Fruit fly (Drosophila melanogaster) whole organism, embryonic: ENCODE results near the gene Naa20A.

Experiments used
- Abd-B ChIP-seq: fragments of 200-800 bp; sonication (Bioruptor generic); optimal IDR thresholded peaks from 2 replicates; lab custom pipeline; 2018; ENCODE audit warnings: missing biosample characterization, mild to moderate bottlenecking, missing genetic modification characterization, moderate library complexity
- Bdp1 ChIP-seq: fragments of 200-800 bp; sonication (Bioruptor generic); optimal IDR thresholded peaks from 3 replicates; lab custom pipeline; 2016; ENCODE audit warnings: missing biosample characterization, missing genetic modification characterization
- Blimp-1 ChIP-seq: fragments of 200-800 bp; sonication (Bioruptor generic); optimal IDR thresholded peaks from 3 replicates; lab custom pipeline; 2018; ENCODE audit warnings: missing biosample characterization, missing genetic modification characterization, mild to moderate bottlenecking, moderate library complexity, missing genetic modification reagents
- CG10321 ChIP-seq: fragments of 200-800 bp; sonication (Bioruptor generic); IDR thresholded peaks from 2 replicates; pipeline ENCODE4 v1.3.6; 2022; ENCODE audit warnings: missing biosample characterization, missing genetic modification characterization
- CG10431 ChIP-seq: fragments of 200-800 bp; sonication (Bioruptor generic); optimal IDR thresholded peaks from 3 replicates; lab custom pipeline; 2018; ENCODE audit warnings: missing biosample characterization, mild to moderate bottlenecking, missing genetic modification characterization
- CG11247 ChIP-seq: fragments of 200-800 bp; sonication (Bioruptor generic); IDR thresholded peaks from 2 replicates; pipeline ENCODE4 v1.3.6; 2022; ENCODE audit warnings: missing biosample characterization, missing genetic modification characterization
- CG11695 ChIP-seq: fragments of 200-800 bp; sonication (Bioruptor generic); IDR thresholded peaks from 3 replicates; pipeline ENCODE4 v1.3.6; 2022; ENCODE audit warnings: missing biosample characterization, missing genetic modification characterization
- CG12071 ChIP-seq: fragments of 200-800 bp; sonication (Bioruptor generic); optimal IDR thresholded peaks from 3 replicates; lab custom pipeline; 2018; ENCODE audit warnings: missing biosample characterization, mild to moderate bottlenecking, missing genetic modification characterization
- CG12659 ChIP-seq: fragments of 200-800 bp; sonication (Bioruptor generic); optimal IDR thresholded peaks from 3 replicates; lab custom pipeline; 2017; ENCODE audit warnings: mild to moderate bottlenecking, missing biosample characterization, missing genetic modification reagents, missing genetic modification characterization
- CG13624 ChIP-seq: fragments of 200-800 bp; sonication (Bioruptor generic); optimal IDR thresholded peaks from 2 replicates; lab custom pipeline; 2016; ENCODE audit warnings: missing biosample characterization, missing genetic modification characterization
- CG15269 ChIP-seq: fragments of 200-800 bp; sonication (Bioruptor generic); optimal IDR thresholded peaks from 2 replicates; lab custom pipeline; 2018; ENCODE audit warnings: missing biosample characterization, mild to moderate bottlenecking, missing genetic modification characterization, moderate library complexity
- CG17186 ChIP-seq: fragments of 200-800 bp; sonication (Bioruptor generic); optimal IDR thresholded peaks from 3 replicates; lab custom pipeline; 2017; ENCODE audit warnings: missing biosample characterization, missing genetic modification reagents, missing genetic modification characterization
- CG17361 ChIP-seq: fragments of 200-800 bp; sonication (Bioruptor generic); IDR thresholded peaks from 3 replicates; pipeline ENCODE4 v1.3.6; 2022; ENCODE audit warnings: missing biosample characterization, missing genetic modification characterization
- CG18011 ChIP-seq: fragments of 200-800 bp; sonication (Bioruptor generic); optimal IDR thresholded peaks from 2 replicates; lab custom pipeline; 2017; ENCODE audit warnings: missing biosample characterization, missing genetic modification characterization, mild to moderate bottlenecking, moderate library complexity, missing genotype
- CG2116 ChIP-seq: fragments of 200-800 bp; sonication (Bioruptor generic); optimal IDR thresholded peaks from 3 replicates; lab custom pipeline; 2018; ENCODE audit warnings: missing biosample characterization, mild to moderate bottlenecking, missing genetic modification characterization
- CG2129 ChIP-seq: fragments of 200-800 bp; sonication (Bioruptor generic); IDR thresholded peaks from 2 replicates; pipeline ENCODE4 v1.3.6; 2022; ENCODE audit warnings: missing biosample characterization, missing genetic modification characterization; ENCODE audit not compliant: partially characterized antibody
- CG2889 ChIP-seq: fragments of 200-800 bp; sonication (Bioruptor generic); IDR thresholded peaks from 3 replicates; pipeline ENCODE4 v1.3.6; 2022; ENCODE audit warnings: missing biosample characterization, missing genetic modification characterization
- CG30403 ChIP-seq: fragments of 200-800 bp; sonication (Bioruptor generic); optimal IDR thresholded peaks from 3 replicates; lab custom pipeline; 2016; ENCODE audit warnings: missing biosample characterization, missing genetic modification characterization
- CG43689 ChIP-seq: fragments of 200-800 bp; sonication (Bioruptor generic); IDR thresholded peaks from 2 replicates; pipeline ENCODE4 v1.3.6; 2022; ENCODE audit warnings: missing biosample characterization, missing genetic modification characterization
- CG7928 ChIP-seq: fragments of 200-800 bp; sonication (Bioruptor generic); optimal IDR thresholded peaks from 2 replicates; lab custom pipeline; 2017; ENCODE audit warnings: missing biosample characterization, mild to moderate bottlenecking, missing genetic modification characterization
- CG8290 ChIP-seq, 3 experiments: fragments of 200-800 bp; sonication (Bioruptor generic); optimal IDR thresholded peaks; 2 replicates each; lab custom pipeline; 2016 to 2019; ENCODE audit warnings: missing biosample characterization in 3 of 3, missing genetic modification characterization in 3 of 3, mild to moderate bottlenecking in 2 of 3, moderate library complexity in 1 of 3
- CG9215 ChIP-seq: fragments of 200-800 bp; sonication (Bioruptor generic); IDR thresholded peaks from 2 replicates; pipeline ENCODE4 v1.3.6; 2022; ENCODE audit warnings: missing biosample characterization, missing genetic modification characterization
- CG9437 ChIP-seq: fragments of 200-800 bp; sonication (Bioruptor generic); optimal IDR thresholded peaks from 2 replicates; lab custom pipeline; 2018; ENCODE audit warnings: missing biosample characterization, mild to moderate bottlenecking, missing genetic modification characterization
- CG9609 ChIP-seq: fragments of 200-800 bp; sonication (Bioruptor generic); optimal IDR thresholded peaks from 3 replicates; lab custom pipeline; 2016; ENCODE audit warnings: missing biosample characterization, missing genetic modification characterization
- Doc3 ChIP-seq: fragments of 200-800 bp; sonication (Bioruptor generic); IDR thresholded peaks from 3 replicates; pipeline ENCODE4 v1.3.6; 2022; ENCODE audit warnings: missing biosample characterization, missing genetic modification characterization; ENCODE audit not compliant: partially characterized antibody
- Ets65A ChIP-seq: fragments of 200-800 bp; sonication (Bioruptor generic); peaks from one replicate; lab custom pipeline; 2016; ENCODE audit warnings: missing biosample characterization, missing genetic modification characterization
- Fer3 ChIP-seq: fragments of 200-800 bp; sonication (Bioruptor generic); optimal IDR thresholded peaks from 2 replicates; lab custom pipeline; 2018; ENCODE audit warnings: missing biosample characterization, mild to moderate bottlenecking, missing genetic modification characterization, moderate library complexity
- Jarid2 ChIP-seq: fragments of 200-800 bp; sonication (Bioruptor generic); optimal IDR thresholded peaks from 3 replicates; lab custom pipeline; 2017; ENCODE audit warnings: mild to moderate bottlenecking, missing biosample characterization, missing genetic modification reagents, missing genetic modification characterization
- NFAT ChIP-seq: fragments of 200-800 bp; sonication (Bioruptor generic); IDR thresholded peaks from 2 replicates; pipeline ENCODE4 v1.3.6; 2022; ENCODE audit warnings: missing biosample characterization, missing genetic modification characterization
- Optix ChIP-seq: fragments of 200-800 bp; sonication (Bioruptor generic); IDR thresholded peaks from 3 replicates; pipeline ENCODE4 v1.3.6; 2022; ENCODE audit warnings: missing biosample characterization, missing genetic modification characterization
- Ravus ChIP-seq: fragments of 200-800 bp; sonication (Bioruptor generic); IDR thresholded peaks from 2 replicates; pipeline ENCODE4 v1.3.6; 2022; ENCODE audit warnings: missing biosample characterization, missing genetic modification characterization
- Scr ChIP-seq: fragments of 200-800 bp; sonication (Bioruptor generic); IDR thresholded peaks from 2 replicates; pipeline ENCODE4 v1.3.6; 2022; ENCODE audit warnings: missing biosample characterization, missing genetic modification characterization; ENCODE audit not compliant: partially characterized antibody
- Sry-β ChIP-seq: fragments of 200-800 bp; sonication (Bioruptor generic); optimal IDR thresholded peaks from 2 replicates; lab custom pipeline; 2018; ENCODE audit warnings: missing biosample characterization, mild to moderate bottlenecking, missing genetic modification characterization, moderate library complexity
- Taf1 ChIP-seq: fragments of 200-800 bp; sonication (Bioruptor generic); IDR thresholded peaks from 2 replicates; pipeline ENCODE4 v1.3.6; 2022; ENCODE audit warnings: missing biosample characterization, missing genetic modification characterization
- gcm ChIP-seq: fragments of 200-800 bp; sonication (Bioruptor generic); optimal IDR thresholded peaks from 2 replicates; lab custom pipeline; 2019; ENCODE audit warnings: missing biosample characterization, mild to moderate bottlenecking, missing genetic modification characterization, moderate library complexity
- gsb ChIP-seq: fragments of 200-800 bp; sonication (Bioruptor generic); IDR thresholded peaks from 2 replicates; pipeline ENCODE4 v1.3.6; 2022; ENCODE audit warnings: missing biosample characterization, missing genetic modification characterization
- ham ChIP-seq: fragments of 200-800 bp; sonication (Bioruptor generic); IDR thresholded peaks from 2 replicates; pipeline ENCODE4 v1.3.6; 2022; ENCODE audit warnings: missing biosample characterization, missing genetic modification characterization
- her ChIP-seq: fragments of 200-800 bp; sonication (Bioruptor generic); optimal IDR thresholded peaks from 2 replicates; lab custom pipeline; 2016; ENCODE audit warnings: missing biosample characterization, missing genetic modification characterization
- jigr1 ChIP-seq: fragments of 200-800 bp; sonication (Bioruptor generic); IDR thresholded peaks from 3 replicates; pipeline ENCODE4 v1.3.6; 2022; ENCODE audit warnings: missing biosample characterization, missing genetic modification characterization
- lbe ChIP-seq: fragments of 200-800 bp; sonication (Bioruptor generic); optimal IDR thresholded peaks from 2 replicates; lab custom pipeline; 2016; ENCODE audit warnings: missing biosample characterization, mild to moderate bottlenecking, missing genetic modification characterization
- luna ChIP-seq: fragments of 200-800 bp; sonication (Bioruptor generic); optimal IDR thresholded peaks from 2 replicates; lab custom pipeline; 2016; ENCODE audit warnings: missing biosample characterization, missing genetic modification characterization
- pfk ChIP-seq: fragments of 200-800 bp; sonication (Bioruptor generic); optimal IDR thresholded peaks from 2 replicates; lab custom pipeline; 2018; ENCODE audit warnings: missing biosample characterization, mild to moderate bottlenecking, missing genetic modification characterization, moderate library complexity
- pros ChIP-seq: fragments of 200-800 bp; sonication (Bioruptor generic); optimal IDR thresholded peaks from 3 replicates; lab custom pipeline; 2019; ENCODE audit warnings: missing biosample characterization, mild to moderate bottlenecking, missing genetic modification characterization, moderate library complexity
- seq ChIP-seq: fragments of 200-800 bp; sonication (Bioruptor generic); IDR thresholded peaks from 2 replicates; pipeline ENCODE4 v1.3.6; 2022; ENCODE audit warnings: missing biosample characterization, missing genetic modification characterization
- sna ChIP-seq: fragments of 200-800 bp; sonication (Bioruptor generic); IDR thresholded peaks from 2 replicates; pipeline ENCODE4 v1.3.6; 2022; ENCODE audit warnings: missing biosample characterization, missing genetic modification characterization; ENCODE audit not compliant: partially characterized antibody
- sob ChIP-seq: fragments of 200-800 bp; sonication (Bioruptor generic); IDR thresholded peaks from 2 replicates; pipeline ENCODE4 v1.3.6; 2022; ENCODE audit warnings: missing biosample characterization, missing genetic modification characterization
- ssp ChIP-seq: fragments of 200-800 bp; sonication (Bioruptor generic); IDR thresholded peaks from 2 replicates; pipeline ENCODE4 v1.3.6; 2022; ENCODE audit warnings: missing biosample characterization, missing genetic modification characterization
- tap ChIP-seq: fragments of 200-800 bp; optimal IDR thresholded peaks from 3 replicates; lab custom pipeline; 2019; ENCODE audit warnings: missing biosample characterization, mild to moderate bottlenecking, missing genetic modification characterization, moderate library complexity
- tgo ChIP-seq: fragments of 200-800 bp; sonication (Bioruptor generic); IDR thresholded peaks from 3 replicates; pipeline ENCODE4 v1.3.6; 2022; ENCODE audit warnings: missing biosample characterization, missing genetic modification characterization
- ttk ChIP-seq: fragments of 200-800 bp; sonication (Bioruptor generic); IDR thresholded peaks from 2 replicates; pipeline ENCODE4 v2.1.2; 2022; ENCODE audit warnings: missing biosample characterization, missing genetic modification characterization
- vnd ChIP-seq: fragments of 200-800 bp; sonication (Bioruptor generic); IDR thresholded peaks from 3 replicates; pipeline ENCODE4 v1.3.6; 2022; ENCODE audit warnings: missing biosample characterization, missing genetic modification characterization; ENCODE audit not compliant: partially characterized antibody

The Naa20A gene

dm6 chrX:19622924-19623323 is at the start of gene Naa20A, which contains the start of gene MKP-4:
TSS of gene Naa20A (minus strand) at chrX:19623074.
TSS of gene MKP-4 (plus strand) at chrX:19623114.
- peak; percentile 23 for TF ChIP-seq pfk
- TF ChIP-seq CG2889 (GFP tag; lab: Robert Waterston, UW): no peak
- no peak for TF ChIP-seq luna
- TF ChIP-seq CG10321 (GFP tag; lab: Robert Waterston, UW): no peak
- TF ChIP-seq Optix (GFP tag; lab: Robert Waterston, UW): no peak
- TF ChIP-seq Sry-β (GFP tag; lab: Kevin White, UChicago): no peak
- no peak for TF ChIP-seq seq (GFP tag; lab: Robert Waterston, UW)
- TF ChIP-seq ssp: peak; percentile 15; the same call in 1 of the 2 replicates
- TF ChIP-seq pros: no peak
- TF ChIP-seq CG10431 (GFP tag; lab: Kevin White, UChicago): no peak
- peak; percentile 69 for TF ChIP-seq CG2116 (GFP tag; lab: Kevin White, UChicago)
- no peak for TF ChIP-seq Ravus (GFP tag; lab: Robert Waterston, UW)
- TF ChIP-seq CG2129 (GFP tag; lab: Robert Waterston, UW): peak; percentile 28; the same call in 1 of the 2 replicates
- no peak for TF ChIP-seq Taf1
- peak; percentile 38 for TF ChIP-seq her (GFP tag; lab: Kevin White, UChicago)
- TF ChIP-seq CG13624 (GFP tag; lab: Kevin White, UChicago): peak; percentile 31
- TF ChIP-seq CG43689: no peak
- no peak for TF ChIP-seq Abd-B (GFP tag; lab: Kevin White, UChicago)
- peak; percentile 56 for TF ChIP-seq vnd (GFP tag; lab: Robert Waterston, UW)
- TF ChIP-seq CG17361 (GFP tag; lab: Robert Waterston, UW): no peak
- TF ChIP-seq Ets65A: no peak
- no peak for TF ChIP-seq CG15269 (tag; lab: Kevin White, UChicago)
- no peak for TF ChIP-seq CG11247 (GFP tag; lab: Robert Waterston, UW)
- TF ChIP-seq CG17186 (GFP tag; lab: Kevin White, UChicago): peak; percentile 75
- no peak for TF ChIP-seq ham (GFP tag; lab: Robert Waterston, UW)
- TF ChIP-seq ttk (GFP tag; lab: Robert Waterston, UW): no peak
- TF ChIP-seq Bdp1: no peak
- no peak for TF ChIP-seq CG9437 (GFP tag; lab: Kevin White, UChicago)
- TF ChIP-seq CG30403: no peak
- TF ChIP-seq NFAT (GFP tag; lab: Robert Waterston, UW): 0 out of 2 replicates have a peak, but pooled peaks have one; percentile 14
- TF ChIP-seq CG7928 (GFP tag; lab: Kevin White, UChicago): no peak
- TF ChIP-seq tap (tag; lab: Kevin White, UChicago): no peak
- TF ChIP-seq CG12659: peak; percentile 36
- peak; percentile 73 for TF ChIP-seq Scr (GFP tag; lab: Robert Waterston, UW)
- no peak for TF ChIP-seq Jarid2 (GFP tag; lab: Kevin White, UChicago)
- no peak for TF ChIP-seq CG8290 (GFP tag; optimal IDR thresholded peaks at IDR 0.05; lab: Kevin White, UChicago)
- TF ChIP-seq CG8290 (tag; optimal IDR thresholded peaks at IDR 0.05; lab: Kevin White, UChicago): no peak
- TF ChIP-seq sna (GFP tag; lab: Robert Waterston, UW): peak; percentile 71; the same call in 1 of the 2 replicates
- 0 out of 2 replicates have a peak, but pooled peaks have one; percentile 14 for TF ChIP-seq sob
- TF ChIP-seq tgo (GFP tag; lab: Robert Waterston, UW): no peak
- TF ChIP-seq CG18011 (GFP tag; lab: Kevin White, UChicago): no peak
- TF ChIP-seq Doc3 (GFP tag; lab: Robert Waterston, UW): peak; percentile 58; the same call in 1 of the 3 replicates
- TF ChIP-seq Blimp-1: no peak
- no peak for TF ChIP-seq CG9609
- TF ChIP-seq CG9215 (GFP tag; lab: Robert Waterston, UW): no peak
- TF ChIP-seq CG12071 (GFP tag; lab: Kevin White, UChicago): no peak
- TF ChIP-seq CG11695 (GFP tag; lab: Robert Waterston, UW): no peak
- no peak for TF ChIP-seq jigr1
- no peak for TF ChIP-seq Fer3 (tag; lab: Kevin White, UChicago)
- no peak for TF ChIP-seq gsb
- TF ChIP-seq lbe: no peak
- no peak for TF ChIP-seq gcm (GFP tag; lab: Kevin White, UChicago)
